Fruit fly (Drosophila melanogaster): Measurements from ENCODE around the gene CG3939.

Gene CG3939

dm6 chrX:3134383-3135101 lies 40.3 kb upstream of the CG3939 start, which contains the start of gene N (continued):
- TF ChIP-seq hkb (optimal IDR thresholded peaks at IDR 0.05): peak; percentile 17
- peak; percentile 50; the same call in 1 of the 2 replicates for TF ChIP-seq hkb (GFP tag; IDR thresholded peaks at IDR 0.05)
- no peak for TF ChIP-seq CG4404 (GFP tag; IDR thresholded peaks at IDR 0.05)
- TF ChIP-seq CG14860 (GFP tag; IDR thresholded peaks at IDR 0.05; ENCODE audit: partially characterized antibody): no peak; the same call in 2 of the 3 replicates
- TF ChIP-seq trh (GFP tag; optimal IDR thresholded peaks at IDR 0.05): peak; percentile 12
- TF ChIP-seq hb (GFP tag; IDR thresholded peaks at IDR 0.05; ENCODE audit: partially characterized antibody): no peak; the same call in 2 of the 3 replicates
- TF ChIP-seq yki (optimal IDR thresholded peaks at IDR 0.05): peak; percentile 62
- peak; percentile 57 for TF ChIP-seq Dek (tag; optimal IDR thresholded peaks at IDR 0.05)
- peak; percentile 3 for TF ChIP-seq CG10543 (GFP tag; optimal IDR thresholded peaks at IDR 0.05)
- no peak for TF ChIP-seq otp (GFP tag; IDR thresholded peaks at IDR 0.05)
- peak; percentile 46; the same call in 1 of the 2 replicates for TF ChIP-seq al (GFP tag; IDR thresholded peaks at IDR 0.05)
- TF ChIP-seq CG13287 (GFP tag; IDR thresholded peaks at IDR 0.05; ENCODE audit: partially characterized antibody): peak; percentile 65; the same call in 1 of the 2 replicates
- peak; percentile 44 for TF ChIP-seq Atf-2 (GFP tag; optimal IDR thresholded peaks at IDR 0.05)
- TF ChIP-seq pho (GFP tag; optimal IDR thresholded peaks at IDR 0.05): peak; percentile 49
- TF ChIP-seq CG18262 (tag; optimal IDR thresholded peaks at IDR 0.05): peak; percentile 55
- peak in 1 of 2 experiments; percentile 35 for TF ChIP-seq chif (GFP tag; optimal IDR thresholded peaks at IDR 0.05)
- TF ChIP-seq CG8290 (GFP tag; optimal IDR thresholded peaks at IDR 0.05): peak; percentile 34
- TF ChIP-seq CG8290 (tag; optimal IDR thresholded peaks at IDR 0.05): peak; percentile 0 to 83
- peak; percentile 8; the same call in 1 of the 3 replicates for TF ChIP-seq so (GFP tag; IDR thresholded peaks at IDR 0.05)
- TF ChIP-seq lola (GFP tag; optimal IDR thresholded peaks at IDR 0.05): peak in 1 of 3 experiments; percentile 24
- no peak for TF ChIP-seq Poxn (GFP tag; IDR thresholded peaks at IDR 0.05)
- TF ChIP-seq ro (GFP tag; IDR thresholded peaks at IDR 0.05): no peak
- TF ChIP-seq Ptx1 (GFP tag; IDR thresholded peaks at IDR 0.05): peak; percentile 62
- TF ChIP-seq h (optimal IDR thresholded peaks at IDR 0.05): no peak
- peak; percentile 47 for TF ChIP-seq Sox102F (GFP tag; optimal IDR thresholded peaks at IDR 0.05)
- TF ChIP-seq CG3163 (GFP tag; optimal IDR thresholded peaks at IDR 0.05): peak; percentile 47
- TF ChIP-seq CG12744 (GFP tag; optimal IDR thresholded peaks at IDR 0.05): peak; percentile 42
- TF ChIP-seq CG14965 (GFP tag; optimal IDR thresholded peaks at IDR 0.05; ENCODE audit: borderline replicate concordance): no peak
- TF ChIP-seq CG6683 (GFP tag; optimal IDR thresholded peaks at IDR 0.05): no peak
- no peak for TF ChIP-seq CG14050 (GFP tag; IDR thresholded peaks at IDR 0.05)
- peak in 1 of 3 experiments; percentile 77 for TF ChIP-seq Stat92E (GFP tag; optimal IDR thresholded peaks at IDR 0.05)
- no peak for TF ChIP-seq Nf-YC (tag; optimal IDR thresholded peaks at IDR 0.05)
- peak; percentile 43 for TF ChIP-seq CG1529 (GFP tag; optimal IDR thresholded peaks at IDR 0.05)
- TF ChIP-seq CG4854 (GFP tag; optimal IDR thresholded peaks at IDR 0.05): no peak
- TF ChIP-seq CG4328 (GFP tag; optimal IDR thresholded peaks at IDR 0.05): no peak
- no peak for TF ChIP-seq CG2129 (GFP tag; IDR thresholded peaks at IDR 0.05; ENCODE audit: partially characterized antibody)
- TF ChIP-seq Doc3 (GFP tag; IDR thresholded peaks at IDR 0.05; ENCODE audit: partially characterized antibody): peak; percentile 22; the same call in 1 of the 3 replicates
- no peak for TF ChIP-seq crp (GFP tag; optimal IDR thresholded peaks at IDR 0.05)
- no peak for TF ChIP-seq CG6854 (GFP tag; optimal IDR thresholded peaks at IDR 0.05)
- TF ChIP-seq Hey (tag; optimal IDR thresholded peaks at IDR 0.05): no peak
- peak; percentile 16 for TF ChIP-seq Kr (GFP tag; optimal IDR thresholded peaks at IDR 0.05)
- TF ChIP-seq CG17568 (GFP tag; optimal IDR thresholded peaks at IDR 0.05): peak; percentile 29
- no peak for TF ChIP-seq HHEX (GFP tag; optimal IDR thresholded peaks at IDR 0.05)
- TF ChIP-seq CG9797 (GFP tag; optimal IDR thresholded peaks at IDR 0.05): peak; percentile 98
- peak; percentile 6 for TF ChIP-seq Abd-B (GFP tag; optimal IDR thresholded peaks at IDR 0.05)
- peak; percentile 3 for TF ChIP-seq CrebB (tag; optimal IDR thresholded peaks at IDR 0.05)
- TF ChIP-seq Fer3 (tag; optimal IDR thresholded peaks at IDR 0.05): peak; percentile 28
- peak; percentile 56 for TF ChIP-seq gcm (GFP tag; optimal IDR thresholded peaks at IDR 0.05)
- TF ChIP-seq CG15479 (GFP tag; optimal IDR thresholded peaks at IDR 0.05): peak; percentile 81
